Worm (Caenorhabditis elegans) whole organism, L4/young adult: ENCODE data around the gene mig-5.

Source experiments
- W03F9.2 ChIP-seq: fragments of 150-350 bp; optimal IDR thresholded peaks from 2 replicates; lab custom pipeline; 2014; ENCODE audit warnings: missing biosample characterization, missing genetic modification characterization
- dao-5 ChIP-seq: sonication (generic microtip); optimal IDR thresholded peaks from 2 replicates; lab custom pipeline; 2016; ENCODE audit warnings: missing genotype, missing genetic modification characterization, moderate library complexity, missing compliant biosample characterization
- him-1 ChIP-seq: sonication (generic microtip); optimal IDR thresholded peaks from 2 replicates; lab custom pipeline; 2016; ENCODE audit warnings: missing genotype, missing genetic modification reagents, missing genetic modification characterization, missing compliant biosample characterization

Gene mig-5

DNA sequence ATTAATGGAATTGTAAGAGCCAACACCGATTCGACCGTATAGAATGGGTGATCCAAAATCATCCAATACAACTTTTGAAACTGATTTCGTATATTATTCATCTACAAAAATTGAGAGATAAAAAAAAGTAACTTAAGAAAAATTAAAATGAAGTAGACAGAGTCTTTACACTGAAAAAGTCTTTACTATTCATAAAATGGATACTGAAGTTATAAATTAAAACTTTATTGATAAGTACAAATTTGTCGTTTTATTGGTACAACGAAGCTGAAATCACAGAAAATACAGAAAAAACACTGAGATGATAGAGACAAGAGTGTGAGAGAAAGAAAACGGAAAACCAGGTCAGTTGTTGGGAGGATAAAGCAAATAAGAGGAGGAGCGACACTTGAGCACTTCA is 29.5 kb upstream of the mig-5 start, which contains the start of gene M110.10:
Gene M110.10 (minus strand): TSS at position 101 of the 400 bp plus-strand sequence.
- TF ChIP-seq dao-5 (no peak), him-1 (tag; lab: Kevin White, UChicago) (no peak), W03F9.2 (tag; lab: Kevin White, UChicago) (no peak)

ce11 chrII:8212680-8213079 is 27.9 kb upstream of the mig-5 start, which contains the start of gene twk-3:
TSS of gene twk-3 (minus strand) at chrII:8212780.
- TF ChIP-seq W03F9.2 (tag; lab: Kevin White, UChicago), result no peak
- no peak for TF ChIP-seq him-1 (tag; lab: Kevin White, UChicago)
- no peak for TF ChIP-seq dao-5

DNA sequence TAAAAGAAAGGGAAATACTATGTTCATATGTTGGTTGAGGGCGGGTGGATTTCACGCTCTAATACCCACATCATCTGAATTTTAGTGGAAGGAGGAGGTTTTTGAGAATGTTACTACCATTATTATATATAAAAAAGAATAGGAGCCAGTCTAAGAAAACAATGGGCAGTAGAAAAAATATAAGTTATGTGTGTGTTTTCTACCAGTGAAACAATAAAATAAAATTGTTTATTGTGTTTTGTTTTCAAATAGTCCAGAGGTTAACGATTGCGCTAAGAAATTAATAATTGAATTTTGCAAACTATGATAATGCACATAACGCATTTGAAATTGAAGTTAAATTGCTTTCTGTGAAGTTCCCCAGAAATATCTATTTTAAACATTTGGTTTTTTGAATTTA is 24.7 kb upstream of the mig-5 start, which contains the start of gene M110.8:
Gene M110.8 (minus strand): TSS at position 101 of the 400 bp plus-strand sequence.
- TF ChIP-seq dao-5, result no peak

DNA sequence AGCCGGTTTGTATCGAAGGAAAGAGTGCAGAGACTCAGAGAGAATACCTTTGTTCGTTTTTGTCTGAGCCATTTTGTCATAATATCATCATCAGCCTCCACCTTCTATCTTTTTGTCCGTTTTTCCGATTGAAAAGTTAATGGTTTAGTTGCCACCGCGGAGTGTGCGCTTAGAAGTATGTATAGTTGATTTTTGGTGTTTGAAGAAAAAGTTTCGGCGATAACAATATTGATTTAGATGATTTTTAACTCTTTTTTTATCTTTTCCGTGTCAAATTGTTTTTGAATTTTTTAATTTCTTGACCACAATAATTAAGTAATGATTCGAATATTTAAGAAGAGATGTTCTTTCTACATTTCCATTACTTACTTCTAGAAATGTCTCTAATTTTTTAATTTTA is 20.8 kb upstream of the mig-5 start:
- no peak for TF ChIP-seq dao-5
- TF ChIP-seq W03F9.2 (tag; lab: Kevin White, UChicago), result no peak
- TF ChIP-seq him-1 (tag; lab: Kevin White, UChicago), result no peak

DNA sequence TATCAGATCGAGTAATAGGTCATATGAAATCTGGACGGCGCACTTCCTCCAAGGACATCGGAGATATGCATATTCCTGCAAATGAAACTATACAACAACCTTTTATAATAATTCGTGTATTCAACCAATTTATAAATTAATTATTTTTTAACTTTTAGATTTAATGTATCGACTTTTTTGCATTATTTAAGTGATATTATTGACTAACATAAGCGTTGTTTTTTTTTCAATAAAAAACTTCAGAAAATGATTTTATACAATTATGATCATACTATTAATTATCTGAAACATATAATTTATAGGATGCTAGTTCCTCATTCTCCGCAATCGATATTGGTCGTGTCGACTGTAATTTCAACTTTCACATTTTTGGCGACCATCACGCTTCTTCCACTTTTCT is 19.2 kb upstream of the mig-5 start, which contains the start of gene col-76:
Gene col-76 (plus strand): TSS at position 301 of the 400 bp plus-strand sequence.
- TF ChIP-seq him-1 (tag; lab: Kevin White, UChicago) (no peak), W03F9.2 (tag; lab: Kevin White, UChicago) (no peak), dao-5 (no peak)

DNA sequence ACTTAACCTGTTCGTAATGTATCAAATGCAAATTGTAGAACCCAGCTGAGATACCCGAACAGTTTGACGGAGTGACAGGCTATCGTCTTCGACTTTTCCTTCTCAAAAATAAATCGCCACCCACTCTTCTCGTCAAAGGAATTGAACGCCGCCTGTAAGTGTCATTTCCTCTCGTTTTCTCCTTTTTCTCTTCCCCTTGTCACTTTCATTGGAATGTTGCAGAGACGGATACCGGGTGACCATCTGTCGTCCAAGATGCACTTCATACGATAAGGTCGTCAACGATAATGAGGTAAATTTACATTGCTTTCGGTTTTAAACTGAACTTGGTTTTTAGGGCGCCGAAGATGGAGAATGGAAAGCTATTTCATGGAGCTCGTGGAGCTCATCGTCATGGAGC is 15.0 kb upstream of the mig-5 start:
- TF ChIP-seq W03F9.2 (tag; lab: Kevin White, UChicago), result no peak
- no peak for TF ChIP-seq dao-5
- TF ChIP-seq him-1 (tag; lab: Kevin White, UChicago), result no peak

- no peak for TF ChIP-seq him-1 (tag; lab: Kevin White, UChicago)
- TF ChIP-seq W03F9.2 (tag; lab: Kevin White, UChicago), result no peak
- TF ChIP-seq dao-5, result no peak
These were observed 13.7 kb upstream of the mig-5 start, which contains the start of gene qua-1 for ce11 chrII:8198503-8198902. TSS of gene qua-1 (plus strand) at chrII:8198803.

- TF ChIP-seq dao-5 (no peak), W03F9.2 (tag; lab: Kevin White, UChicago) (no peak), him-1 (tag; lab: Kevin White, UChicago) (no peak)
These were observed 9.1 kb upstream of the mig-5 start for ce11 chrII:8193922-8194321.

- no peak for TF ChIP-seq W03F9.2 (tag; lab: Kevin White, UChicago)
- no peak for TF ChIP-seq him-1 (tag; lab: Kevin White, UChicago)
- TF ChIP-seq dao-5, result no peak
These were observed 8.3 kb upstream of the mig-5 start, which contains the start of gene T05C12.9 for ce11 chrII:8193126-8193525. TSS of gene T05C12.9 (minus strand) at chrII:8193226.

ce11 chrII:8190455-8190854 is 5.6 kb upstream of the mig-5 start, which contains the start of gene T05C12.8:
TSS of gene T05C12.8 (minus strand) at chrII:8190555.
- no peak for TF ChIP-seq dao-5
- no peak for TF ChIP-seq him-1 (tag; lab: Kevin White, UChicago)
- TF ChIP-seq W03F9.2 (tag; lab: Kevin White, UChicago), result no peak

DNA sequence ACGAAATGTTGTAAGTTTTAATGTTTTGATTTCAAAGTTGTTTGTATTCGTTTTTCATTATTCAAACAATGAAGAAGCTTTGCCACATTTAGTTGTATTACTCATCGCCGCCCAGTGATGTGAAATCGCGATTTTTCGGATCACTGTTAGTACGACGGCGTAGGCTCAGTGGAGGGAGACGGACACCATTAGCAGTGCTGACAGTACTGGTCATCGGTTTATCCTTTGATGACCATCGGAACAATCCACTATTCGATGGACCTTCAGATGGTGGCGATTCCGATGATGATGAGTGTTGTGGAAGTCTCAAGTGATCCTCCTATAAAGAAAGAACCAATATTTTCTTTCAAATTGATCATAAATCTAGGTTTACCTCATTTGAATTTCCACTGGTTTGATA is 2.7 kb upstream of the mig-5 start:
- TF ChIP-seq W03F9.2 (tag; lab: Kevin White, UChicago) (no peak), dao-5 (no peak), him-1 (tag; lab: Kevin White, UChicago) (no peak)

DNA sequence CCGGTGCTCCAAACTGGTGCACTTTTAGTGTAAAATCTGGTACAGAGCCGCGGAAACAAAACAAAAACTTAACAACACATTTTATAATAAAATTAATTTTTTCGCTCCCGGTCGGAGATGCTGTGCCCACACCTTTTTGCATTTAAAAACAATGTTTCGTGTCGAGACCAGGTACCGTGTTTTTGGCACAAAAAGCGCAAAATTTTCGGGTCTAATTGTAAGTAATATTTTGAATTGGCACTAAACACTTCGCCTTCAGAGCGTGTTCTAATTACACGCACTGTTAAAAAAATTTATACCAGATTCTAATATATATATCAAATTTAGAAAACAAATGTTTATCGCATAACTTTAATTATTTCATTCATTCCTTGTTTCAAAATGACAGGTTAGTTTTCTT is 3.4 kb downstream of the mig-5 start, which contains the start of gene dylt-3:
Gene dylt-3 (plus strand): TSS at position 301 of the 400 bp plus-strand sequence.
- no peak for TF ChIP-seq him-1 (tag; lab: Kevin White, UChicago)
- TF ChIP-seq W03F9.2 (tag; lab: Kevin White, UChicago), result no peak
- no peak for TF ChIP-seq dao-5

DNA sequence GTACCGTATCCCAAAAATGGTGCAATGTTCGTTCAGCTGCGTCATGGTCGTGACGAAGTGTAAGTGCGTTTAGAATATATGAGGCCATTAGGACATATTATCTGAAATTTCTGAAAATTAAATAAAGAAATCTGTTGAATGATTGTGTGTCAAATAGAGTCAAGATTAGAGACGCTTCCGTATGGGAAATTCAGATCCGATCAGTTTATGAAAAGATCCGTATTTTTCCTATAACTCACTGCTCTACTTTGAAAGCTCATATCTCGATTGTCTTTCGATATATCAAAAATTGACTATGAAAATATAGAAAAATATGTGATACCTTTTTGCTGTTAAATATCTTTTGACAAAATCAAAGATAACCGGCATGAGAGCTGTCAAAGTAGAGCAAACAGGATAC is 4.5 kb downstream of the mig-5 start, which contains the start of gene T05C12.4:
Gene T05C12.4 (minus strand): TSS at position 101 of the 400 bp plus-strand sequence.
- no peak for TF ChIP-seq dao-5
- no peak for TF ChIP-seq him-1 (tag; lab: Kevin White, UChicago)

- TF ChIP-seq him-1 (tag; lab: Kevin White, UChicago) (no peak), dao-5 (no peak), W03F9.2 (tag; lab: Kevin White, UChicago) (no peak)
These were observed 6.2 kb downstream of the mig-5 start for ce11 chrII:8178614-8179013.

DNA sequence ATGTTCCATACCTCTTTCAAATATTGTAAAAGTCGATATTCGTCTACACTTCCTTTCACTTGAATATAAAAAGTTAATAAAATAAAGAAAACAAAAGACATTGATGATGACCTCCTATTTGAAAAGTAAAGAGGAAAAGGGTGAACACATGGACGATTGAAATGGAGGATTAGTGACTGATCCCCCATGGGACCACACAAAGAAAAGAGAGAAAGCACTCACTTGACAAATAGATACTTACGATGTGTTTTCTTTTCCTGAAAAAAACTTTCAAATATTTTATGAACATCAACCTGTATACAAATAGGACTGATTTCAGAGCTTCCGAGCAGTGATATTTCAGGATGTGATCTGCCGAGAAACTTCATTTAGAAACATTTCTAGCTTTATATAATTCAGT is 7.7 kb downstream of the mig-5 start, which contains the start of gene acr-14:
Gene acr-14 (minus strand): TSS at position 101 of the 400 bp plus-strand sequence.
- TF ChIP-seq him-1 (tag; lab: Kevin White, UChicago) (no peak), W03F9.2 (tag; lab: Kevin White, UChicago) (no peak), dao-5 (no peak)
